Fruit fly (Drosophila melanogaster): ENCODE results near the gene dsx-c73A.

dm6 chr3L:16409440-16410233, 42.1 kb downstream of the dsx-c73A start:
- TF ChIP-seq psq (optimal IDR thresholded peaks at IDR 0.05) (no peak), insv (optimal IDR thresholded peaks at IDR 0.05) (no peak), Sin3A (optimal IDR thresholded peaks at IDR 0.05) (no peak), ttk (optimal IDR thresholded peaks at IDR 0.05) (no peak)
